Worm (Caenorhabditis elegans) whole organism, L4/young adult: ENCODE data around the gene F48B9.8.

Source experiments
- W03F9.2 ChIP-seq: fragments of 150-350 bp; optimal IDR thresholded peaks from 2 replicates; lab custom pipeline; 2014; ENCODE audit warnings: missing biosample characterization, missing genetic modification characterization
- him-1 ChIP-seq: sonication (generic microtip); optimal IDR thresholded peaks from 2 replicates; lab custom pipeline; 2016; ENCODE audit warnings: missing genotype, missing genetic modification reagents, missing genetic modification characterization, missing compliant biosample characterization

DNA sequence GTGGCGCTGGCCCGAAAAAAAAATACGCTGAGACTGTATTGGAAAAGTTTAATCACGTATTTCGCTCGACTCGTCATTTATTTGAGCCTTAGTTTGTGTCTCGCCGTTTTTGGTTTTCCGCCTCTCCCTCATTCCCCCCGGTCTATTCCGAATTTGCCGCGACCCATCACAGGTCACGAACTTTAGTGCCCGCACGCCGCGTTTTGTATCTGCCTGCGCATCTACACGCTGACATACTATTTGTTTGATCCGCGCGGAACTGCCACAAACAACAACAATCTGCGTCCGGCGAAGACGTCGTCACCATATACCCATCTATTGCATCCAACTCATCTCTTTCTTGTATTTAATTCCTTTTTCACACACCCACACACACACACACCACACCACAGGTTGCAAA, 34.0 kb upstream of the F48B9.8 start:
- TF ChIP-seq him-1 = no peak
- no peak for TF ChIP-seq W03F9.2 (tag; lab: Kevin White, UChicago)
